Worm (Caenorhabditis elegans) whole organism, early embryonic: ENCODE measurements around the gene sma-5.

Experiments used
- B0310.2 ChIP-seq: sonication (generic microtip); optimal IDR thresholded peaks from 2 replicates; lab custom pipeline; 2016; ENCODE audit warnings: mild to moderate bottlenecking, missing genetic modification characterization, missing compliant biosample characterization
- ama-1 ChIP-seq: fragments of 150-350 bp; optimal IDR thresholded peaks from 2 replicates; lab custom pipeline; 2014
- ceh-13 ChIP-seq: fragments of 200-800 bp; sonication (Bioruptor generic); optimal IDR thresholded peaks from 2 replicates; lab custom pipeline; 2018; ENCODE audit warnings: mild to moderate bottlenecking, missing genetic modification characterization, missing compliant biosample characterization
- flt-1 ChIP-seq: fragments of 200-800 bp; sonication (Bioruptor generic); IDR thresholded peaks from 2 replicates; pipeline ENCODE4 v1.3.6; 2022; ENCODE audit warnings: missing genetic modification characterization, missing compliant biosample characterization
- hmbx-1 ChIP-seq: sonication (generic microtip); optimal IDR thresholded peaks from 2 replicates; lab custom pipeline; 2016; ENCODE audit warnings: mild to moderate bottlenecking, missing genetic modification characterization, missing compliant biosample characterization
- pes-1 ChIP-seq: fragments of 200-800 bp; sonication (Bioruptor generic); IDR thresholded peaks from 2 replicates; pipeline ENCODE4 v1.3.6; 2022; ENCODE audit warnings: missing genetic modification reagents, missing genetic modification characterization, missing compliant biosample characterization
- scrt-1 ChIP-seq: fragments of 200-800 bp; sonication (Bioruptor generic); IDR thresholded peaks from 2 replicates; pipeline ENCODE4 v1.3.6; 2022; ENCODE audit warnings: missing genetic modification characterization, missing compliant biosample characterization
- tbx-11 ChIP-seq: fragments of 200-800 bp; sonication (Bioruptor generic); IDR thresholded peaks from 2 replicates; pipeline ENCODE4 v1.3.6; 2022; ENCODE audit warnings: missing genetic modification characterization, missing compliant biosample characterization
- tbx-37 ChIP-seq: fragments of 200-800 bp; sonication (Bioruptor generic); conservative IDR thresholded peaks from 2 replicates; pipeline ENCODE4 v1.3.6; 2022; ENCODE audit warnings: missing genetic modification reagents, missing genetic modification characterization, missing compliant biosample characterization
- tra-4 ChIP-seq: sonication (generic microtip); optimal IDR thresholded peaks from 2 replicates; lab custom pipeline; 2017; ENCODE audit warnings: missing genetic modification characterization, missing compliant biosample characterization

- TF ChIP-seq ama-1 (lab: Kevin White, UChicago): no peak
- no peak for TF ChIP-seq scrt-1 (GFP tag; lab: Robert Waterston, UW)
- TF ChIP-seq tbx-11 (GFP tag; lab: Robert Waterston, UW): no peak
- no peak for TF ChIP-seq flt-1 (GFP tag; lab: Robert Waterston, UW)
- no peak for TF ChIP-seq pes-1 (GFP tag; lab: Robert Waterston, UW)
- TF ChIP-seq tra-4: no peak
- no peak for TF ChIP-seq tbx-37 (GFP tag; lab: Robert Waterston, UW)
- TF ChIP-seq ceh-13: no peak
- no peak for TF ChIP-seq hmbx-1 (tag; lab: Kevin White, UChicago)
- no peak for TF ChIP-seq B0310.2 (tag; lab: Kevin White, UChicago)
These were observed 57.0 kb downstream of the sma-5 start, which contains the start of gene lsd-1 for ce11 chrX:11948184-11948894.
